Fruit fly (Drosophila melanogaster): ENCODE results near the gene Srp72.

Srp72 gene

dm6 chr3R:20633984-20634446 lies 45.5 kb downstream of the Srp72 start (continued):
- TF ChIP-seq CG11902 (GFP tag; optimal IDR thresholded peaks at IDR 0.05): peak; percentile 54
- peak; percentile 77 for TF ChIP-seq CG6792 (GFP tag; optimal IDR thresholded peaks at IDR 0.05)
- no peak for TF ChIP-seq dsx (GFP tag; optimal IDR thresholded peaks at IDR 0.05; ENCODE audit: poor library complexity, severe bottlenecking)
- no peak for TF ChIP-seq CG7368 (GFP tag; optimal IDR thresholded peaks at IDR 0.05)
- peak; percentile 97 for TF ChIP-seq svp (GFP tag)
- TF ChIP-seq CG8119 (GFP tag; IDR thresholded peaks at IDR 0.05): peak; percentile 79
- TF ChIP-seq CG3919 (GFP tag; optimal IDR thresholded peaks at IDR 0.05): no peak
- peak; percentile 80 for TF ChIP-seq Hr4 (GFP tag; optimal IDR thresholded peaks at IDR 0.05)
- TF ChIP-seq Lpt (GFP tag; optimal IDR thresholded peaks at IDR 0.05): no peak
- TF ChIP-seq fkh (GFP tag; optimal IDR thresholded peaks at IDR 0.05): no peak
- peak; percentile 79; the same call in 1 of the 2 replicates for TF ChIP-seq CG15336 (GFP tag; IDR thresholded peaks at IDR 0.05)
- TF ChIP-seq CG16779 (tag; optimal IDR thresholded peaks at IDR 0.05): no peak
- peak; percentile 68 for TF ChIP-seq Ets21C (GFP tag; optimal IDR thresholded peaks at IDR 0.05)
- peak; percentile 34 for TF ChIP-seq Eip78C (GFP tag)

dm6 chr3R:20634674-20635594 lies 46.4 kb downstream of the Srp72 start, which contains the start of the genes Pi3K92E and Lrrk:
Gene Pi3K92E (minus strand): TSS chr3R:20634732.
Gene Lrrk (plus strand): TSS chr3R:20635480.
- TF ChIP-seq CG6276 (GFP tag; optimal IDR thresholded peaks at IDR 0.05) (no peak), CG4318 (GFP tag; optimal IDR thresholded peaks at IDR 0.05) (no peak), Smox (GFP tag; optimal IDR thresholded peaks at IDR 0.05) (no peak), Eip78C (GFP tag) (peak; percentile 50), topi (GFP tag; optimal IDR thresholded peaks at IDR 0.05) (peak; percentile 18), Hr38 (GFP tag; optimal IDR thresholded peaks at IDR 0.05) (no peak), CG6163 (GFP tag; IDR thresholded peaks at IDR 0.05) (peak; percentile 48; the same call in 2 of the 3 replicates), CG11762 (GFP tag; optimal IDR thresholded peaks at IDR 0.05; ENCODE audit: insufficient read depth) (peak; percentile 14), eg (GFP tag; IDR thresholded peaks at IDR 0.05) (no peak), CG7368 (GFP tag; optimal IDR thresholded peaks at IDR 0.05) (no peak), fd85E (GFP tag; optimal IDR thresholded peaks at IDR 0.05) (peak; percentile 20), salr (GFP tag; optimal IDR thresholded peaks at IDR 0.05) (peak in 1 of 2 experiments; percentile 40)

dm6 chr3R:20635735-20636134 lies 47.2 kb downstream of the Srp72 start:
- no peak for TF ChIP-seq CG11902 (GFP tag; optimal IDR thresholded peaks at IDR 0.05)
- no peak for TF ChIP-seq fd59A (GFP tag; optimal IDR thresholded peaks at IDR 0.05)
- no peak for TF ChIP-seq CG16779 (tag; optimal IDR thresholded peaks at IDR 0.05)
- TF ChIP-seq esn (GFP tag; optimal IDR thresholded peaks at IDR 0.05): no peak
- TF ChIP-seq Sox15 (GFP tag; optimal IDR thresholded peaks at IDR 0.05): no peak
- no peak for TF ChIP-seq svp (GFP tag)
- TF ChIP-seq CG15336 (GFP tag; IDR thresholded peaks at IDR 0.05): no peak
- TF ChIP-seq CG3032 (tag; optimal IDR thresholded peaks at IDR 0.05): no peak
- TF ChIP-seq Smox (GFP tag; optimal IDR thresholded peaks at IDR 0.05): no peak
- TF ChIP-seq achi (GFP tag; optimal IDR thresholded peaks at IDR 0.05): no peak
- TF ChIP-seq OdsH (GFP tag; optimal IDR thresholded peaks at IDR 0.05): no peak
- TF ChIP-seq Ets21C (GFP tag; optimal IDR thresholded peaks at IDR 0.05): no peak
- TF ChIP-seq vri (GFP tag; optimal IDR thresholded peaks at IDR 0.05): no peak
- TF ChIP-seq fd85E (GFP tag; optimal IDR thresholded peaks at IDR 0.05): no peak
- TF ChIP-seq dsx (GFP tag; optimal IDR thresholded peaks at IDR 0.05; ENCODE audit: poor library complexity, severe bottlenecking): no peak
